Worm (Caenorhabditis elegans) whole organism, L4 larva: ENCODE measurements around the gene mcu-1.

Source experiments
- daf-12 ChIP-seq: fragments of 150-350 bp; optimal IDR thresholded peaks from 2 replicates; lab custom pipeline; 2014; ENCODE audit warnings: missing biosample characterization, missing genetic modification reagents, missing genetic modification characterization
- mep-1 ChIP-seq: fragments of 150-350 bp; sonication (generic microtip); optimal IDR thresholded peaks from 3 replicates; lab custom pipeline; 2014; ENCODE audit warnings: missing biosample characterization, missing genetic modification characterization
- snpc-4 ChIP-seq: fragments of 150-350 bp; optimal IDR thresholded peaks from 2 replicates; lab custom pipeline; 2014; ENCODE audit warnings: missing biosample characterization, missing genetic modification characterization
- zag-1 ChIP-seq: fragments of 150-350 bp; optimal IDR thresholded peaks from 2 replicates; lab custom pipeline; 2014; ENCODE audit warnings: missing biosample characterization, missing genetic modification characterization

ce11 chrIV:5948712-5949111 lies 9.7 kb upstream of the mcu-1 start:
- TF ChIP-seq snpc-4 (tag; lab: Kevin White, UChicago) (no peak), zag-1 (tag; lab: Kevin White, UChicago) (no peak), daf-12 (tag; lab: Kevin White, UChicago) (no peak), mep-1 (tag; lab: Kevin White, UChicago) (no peak)
